Worm (Caenorhabditis elegans) whole organism, L2 larva: ENCODE results near the gene znf-474.

ENCODE experiments used
- C34F6.9 ChIP-seq: fragments of 150-350 bp; optimal IDR thresholded peaks from 2 replicates; lab custom pipeline; 2014; ENCODE audit warnings: missing biosample characterization, missing genetic modification characterization
- F13H6.1 ChIP-seq: sonication (generic microtip); optimal IDR thresholded peaks from 2 replicates; lab custom pipeline; 2016; ENCODE audit warnings: missing genetic modification characterization, missing compliant biosample characterization
- R02D3.7 ChIP-seq: fragments of 150-350 bp; optimal IDR thresholded peaks from 2 replicates; lab custom pipeline; 2014; ENCODE audit warnings: missing biosample characterization, missing genetic modification characterization
- ZK546.5 ChIP-seq: sonication (generic microtip); optimal IDR thresholded peaks from 2 replicates; lab custom pipeline; 2017; ENCODE audit warnings: missing biosample characterization, missing genetic modification characterization
- aly-2 ChIP-seq: fragments of 150-350 bp; optimal IDR thresholded peaks from 2 replicates; lab custom pipeline; 2014; ENCODE audit warnings: missing biosample characterization, missing genetic modification characterization
- blmp-1 ChIP-seq: sonication (generic microtip); optimal IDR thresholded peaks from 2 replicates; lab custom pipeline; 2017; ENCODE audit warnings: missing genetic modification characterization, mild to moderate bottlenecking, missing compliant biosample characterization, antibody characterized with exemption, moderate library complexity; ENCODE audit not compliant: insufficient read depth
- ceh-16 ChIP-seq: fragments of 150-350 bp; optimal IDR thresholded peaks from 2 replicates; lab custom pipeline; 2014; ENCODE audit warnings: missing biosample characterization, missing genetic modification characterization
- ceh-82 ChIP-seq: fragments of 150-350 bp; optimal IDR thresholded peaks from 2 replicates; lab custom pipeline; 2014; ENCODE audit warnings: missing biosample characterization, missing genetic modification characterization
- crh-2 ChIP-seq: sonication (generic microtip); optimal IDR thresholded peaks from 2 replicates; lab custom pipeline; 2017; ENCODE audit warnings: missing biosample characterization, missing genetic modification characterization
- egl-27 ChIP-seq: sonication (generic microtip); optimal IDR thresholded peaks from 3 replicates; lab custom pipeline; 2017; ENCODE audit warnings: missing biosample characterization, missing genetic modification reagents, missing genetic modification characterization
- elt-1 ChIP-seq: fragments of 150-350 bp; optimal IDR thresholded peaks from 2 replicates; lab custom pipeline; 2014; ENCODE audit warnings: missing biosample characterization, missing genetic modification characterization
- elt-3 ChIP-seq: sonication (generic microtip); optimal IDR thresholded peaks from 2 replicates; lab custom pipeline; 2017; ENCODE audit warnings: missing biosample characterization, missing genetic modification characterization
- fos-1 ChIP-seq: fragments of 150-350 bp; optimal IDR thresholded peaks from 2 replicates; lab custom pipeline; 2014; ENCODE audit warnings: missing biosample characterization, missing genetic modification characterization
- lin-11 ChIP-seq: fragments of 150-350 bp; sonication (generic microtip); optimal IDR thresholded peaks from 2 replicates; lab custom pipeline; 2014; ENCODE audit warnings: missing biosample characterization, missing genetic modification characterization, inconsistent platforms, mixed read lengths
- lin-13 ChIP-seq: fragments of 150-350 bp; optimal IDR thresholded peaks from 2 replicates; lab custom pipeline; 2014; ENCODE audit warnings: missing biosample characterization, missing genetic modification reagents, missing genetic modification characterization
- lin-39 ChIP-seq: fragments of 150-350 bp; optimal IDR thresholded peaks from 2 replicates; lab custom pipeline; 2014; ENCODE audit warnings: missing biosample characterization, missing genetic modification reagents, missing genetic modification characterization
- lsy-2 ChIP-seq, 2 experiments: fragments of 150-350 bp in 1 of 2; sonication (generic microtip) in 1 of 2; optimal IDR thresholded peaks; 2 replicates each; lab custom pipeline; 2014 to 2017; ENCODE audit warnings: missing biosample characterization in 2 of 2, missing genetic modification characterization in 2 of 2
- mab-5 ChIP-seq: fragments of 150-350 bp; optimal IDR thresholded peaks from 2 replicates; lab custom pipeline; 2014; ENCODE audit warnings: missing biosample characterization, missing genetic modification characterization
- mbf-1 ChIP-seq: sonication (generic microtip); optimal IDR thresholded peaks from 2 replicates; lab custom pipeline; 2017; ENCODE audit warnings: missing biosample characterization, missing genetic modification characterization
- mdl-1 ChIP-seq, 2 experiments: fragments of 150-350 bp in 1 of 2; sonication (generic microtip) in 1 of 2; optimal IDR thresholded peaks; 2 replicates each; lab custom pipeline; 2017; ENCODE audit warnings: missing biosample characterization in 2 of 2, missing genetic modification characterization in 2 of 2
- nhr-10 ChIP-seq: sonication (generic microtip); optimal IDR thresholded peaks from 2 replicates; lab custom pipeline; 2017; ENCODE audit warnings: missing biosample characterization, missing genetic modification characterization
- nhr-11 ChIP-seq: fragments of 150-350 bp; optimal IDR thresholded peaks from 2 replicates; lab custom pipeline; 2014; ENCODE audit warnings: missing biosample characterization, missing genetic modification characterization
- nhr-12 ChIP-seq: fragments of 150-350 bp; optimal IDR thresholded peaks from 2 replicates; lab custom pipeline; 2014; ENCODE audit warnings: missing biosample characterization, missing genetic modification characterization
- nhr-129 ChIP-seq: fragments of 150-350 bp; optimal IDR thresholded peaks from 2 replicates; lab custom pipeline; 2014; ENCODE audit warnings: missing biosample characterization, missing genetic modification characterization
- nhr-23 ChIP-seq: fragments of 150-350 bp; optimal IDR thresholded peaks from 2 replicates; lab custom pipeline; 2014; ENCODE audit warnings: missing biosample characterization, missing genetic modification reagents, missing genetic modification characterization
- nhr-237 ChIP-seq: fragments of 150-350 bp; optimal IDR thresholded peaks from 2 replicates; lab custom pipeline; 2014; ENCODE audit warnings: missing biosample characterization, missing genetic modification characterization
- nhr-25 ChIP-seq: fragments of 150-350 bp; sonication (generic microtip); optimal IDR thresholded peaks from 3 replicates; lab custom pipeline; 2014; ENCODE audit warnings: missing biosample characterization, missing genetic modification characterization
- nhr-77 ChIP-seq: fragments of 150-350 bp; optimal IDR thresholded peaks from 2 replicates; lab custom pipeline; 2014; ENCODE audit warnings: missing biosample characterization, missing genetic modification characterization
- peb-1 ChIP-seq: fragments of 150-350 bp; optimal IDR thresholded peaks from 2 replicates; lab custom pipeline; 2014; ENCODE audit warnings: missing biosample characterization, missing genetic modification characterization
- sem-4 ChIP-seq: fragments of 150-350 bp; optimal IDR thresholded peaks from 2 replicates; lab custom pipeline; 2014; ENCODE audit warnings: missing biosample characterization, missing genetic modification reagents, missing genetic modification characterization
- skn-1 ChIP-seq: sonication (generic microtip); optimal IDR thresholded peaks from 2 replicates; lab custom pipeline; 2017; ENCODE audit warnings: missing biosample characterization, missing genetic modification characterization
- sma-3 ChIP-seq: sonication (generic microtip); optimal IDR thresholded peaks from 2 replicates; lab custom pipeline; 2016; ENCODE audit warnings: missing genetic modification reagents, missing genetic modification characterization, missing compliant biosample characterization
- sma-9 ChIP-seq, 2 experiments: fragments of 150-350 bp in 1 of 2; sonication (generic microtip) in 1 of 2; optimal IDR thresholded peaks; 2 replicates each; lab custom pipeline; 2014 to 2016; ENCODE audit warnings: missing genetic modification characterization in 2 of 2, mild to moderate bottlenecking in 1 of 2, missing biosample characterization in 1 of 2, missing compliant biosample characterization in 1 of 2, missing genetic modification reagents in 1 of 2, moderate library complexity in 1 of 2
- snpc-4 ChIP-seq: fragments of 150-350 bp; optimal IDR thresholded peaks from 2 replicates; lab custom pipeline; 2014; ENCODE audit warnings: missing biosample characterization, missing genetic modification characterization
- unc-39 ChIP-seq: fragments of 150-350 bp; optimal IDR thresholded peaks from 2 replicates; lab custom pipeline; 2014; ENCODE audit warnings: missing biosample characterization, missing genetic modification characterization
- unc-62 ChIP-seq: fragments of 150-350 bp; optimal IDR thresholded peaks from 2 replicates; lab custom pipeline; 2014; ENCODE audit warnings: missing biosample characterization, missing genetic modification reagents, missing genetic modification characterization
- zag-1 ChIP-seq: fragments of 150-350 bp; optimal IDR thresholded peaks from 2 replicates; lab custom pipeline; 2014; ENCODE audit warnings: missing biosample characterization, missing genetic modification characterization
- ztf-1 ChIP-seq: fragments of 200-800 bp; sonication (Bioruptor generic); conservative IDR thresholded peaks from 2 replicates; pipeline ENCODE4 v1.3.6; 2022; ENCODE audit warnings: missing genetic modification characterization, missing compliant biosample characterization
- ztf-11 ChIP-seq: sonication (generic microtip); optimal IDR thresholded peaks from 2 replicates; lab custom pipeline; 2017; ENCODE audit warnings: missing biosample characterization, missing genetic modification characterization
- ztf-4 ChIP-seq: fragments of 150-350 bp; optimal IDR thresholded peaks from 2 replicates; lab custom pipeline; 2014; ENCODE audit warnings: missing biosample characterization, missing genetic modification characterization

Gene znf-474

DNA sequence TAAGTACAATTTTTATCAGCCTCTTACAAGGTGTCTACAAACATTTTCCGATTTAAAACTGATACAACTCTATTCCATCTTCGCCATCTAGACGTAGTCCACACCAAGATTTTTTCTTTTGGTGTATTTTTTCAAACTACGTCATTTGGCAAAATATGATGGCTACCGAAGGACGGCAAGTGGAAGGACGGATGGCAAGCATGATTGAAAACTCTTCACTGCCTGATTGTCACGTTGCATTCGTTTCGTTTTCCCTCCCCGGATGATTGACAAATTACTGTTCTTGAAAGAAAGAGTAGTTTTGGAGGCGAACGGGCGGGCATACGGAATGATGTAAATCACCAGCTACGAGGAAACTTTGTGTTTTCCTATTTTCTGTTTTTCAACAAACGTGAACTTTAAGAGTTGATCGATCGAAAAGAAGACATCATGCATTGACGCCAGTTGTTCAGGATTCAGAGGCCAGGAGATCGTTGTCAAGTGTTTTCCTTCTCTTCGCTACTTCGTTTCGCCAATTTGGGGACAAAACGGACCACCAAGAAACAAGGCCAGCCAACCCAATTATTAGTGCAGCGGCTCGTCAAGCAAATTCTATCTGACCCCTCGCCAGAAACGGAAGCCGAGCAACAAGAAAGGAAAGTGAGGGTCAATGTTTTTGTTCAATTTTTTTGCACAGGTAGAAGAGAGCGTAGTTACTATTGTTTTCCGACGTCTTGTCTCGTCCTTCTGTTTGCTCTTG is 28.8 kb downstream of the znf-474 start:
- TF ChIP-seq nhr-10 (no peak), ZK546.5 (tag; lab: Kevin White, UChicago) (no peak), skn-1 (no peak), lin-13 (GFP tag; lab: Kevin White, UChicago) (no peak), lin-11 (tag; lab: Kevin White, UChicago) (no peak), nhr-25 (tag; lab: Kevin White, UChicago) (peak; percentile 62), mab-5 (tag; lab: Kevin White, UChicago) (no peak), zag-1 (tag; lab: Kevin White, UChicago) (no peak), C34F6.9 (tag; lab: Kevin White, UChicago) (peak; percentile 13), lsy-2 (tag; optimal IDR thresholded peaks at IDR 0.05; lab: Kevin White, UChicago) (peak in 1 of 2 experiments; percentile 7), mdl-1 (tag; optimal IDR thresholded peaks at IDR 0.05; lab: Kevin White, UChicago) (no peak), F13H6.1 (no peak), egl-27 (tag; lab: Kevin White, UChicago) (no peak), R02D3.7 (tag; lab: Kevin White, UChicago) (no peak), nhr-11 (no peak), nhr-12 (tag; lab: Kevin White, UChicago) (no peak), nhr-23 (no peak), nhr-129 (tag; lab: Kevin White, UChicago) (no peak), snpc-4 (tag; lab: Kevin White, UChicago) (no peak), peb-1 (tag; lab: Kevin White, UChicago) (no peak), crh-2 (tag; lab: Kevin White, UChicago) (peak; percentile 5), ztf-4 (no peak), ceh-82 (tag; lab: Kevin White, UChicago) (no peak), mbf-1 (tag; lab: Kevin White, UChicago) (no peak), aly-2 (tag; lab: Kevin White, UChicago) (no peak), elt-1 (no peak), ztf-1 (GFP tag; lab: Robert Waterston, UW) (no peak), unc-39 (tag; lab: Kevin White, UChicago) (no peak), ceh-16 (no peak), sem-4 (peak; percentile 27), sma-3 (no peak), nhr-237 (no peak)

DNA sequence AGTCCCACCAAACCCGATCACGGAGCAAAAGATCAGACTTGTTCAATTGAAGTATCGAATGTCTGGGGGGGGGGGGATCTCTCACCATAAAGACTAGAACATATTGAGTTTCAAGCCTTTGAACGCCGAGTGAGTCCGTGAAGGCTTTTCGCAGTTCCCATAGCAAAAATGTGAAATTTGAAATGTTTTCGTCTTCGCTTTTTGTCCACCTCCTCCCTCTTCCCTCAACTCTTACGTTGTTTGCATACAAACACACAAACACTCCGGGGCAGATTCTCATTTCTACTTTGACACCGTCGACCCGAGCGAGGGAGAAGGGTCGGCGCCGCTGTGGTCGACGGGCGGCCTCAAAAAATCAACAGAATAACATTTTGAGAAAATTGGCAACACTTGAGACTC is 29.4 kb downstream of the znf-474 start:
- TF ChIP-seq unc-62 (GFP tag; lab: Kevin White, UChicago) (no peak), ztf-11 (tag; lab: Kevin White, UChicago) (no peak), snpc-4 (tag; lab: Kevin White, UChicago) (no peak), C34F6.9 (tag; lab: Kevin White, UChicago) (no peak), nhr-237 (no peak), nhr-77 (tag; lab: Kevin White, UChicago) (no peak), lin-13 (GFP tag; lab: Kevin White, UChicago) (no peak), blmp-1 (no peak), ceh-82 (tag; lab: Kevin White, UChicago) (no peak), mab-5 (tag; lab: Kevin White, UChicago) (no peak), nhr-11 (no peak), F13H6.1 (peak; percentile 75), unc-39 (tag; lab: Kevin White, UChicago) (no peak), nhr-129 (tag; lab: Kevin White, UChicago) (peak; percentile 3), sma-9 (GFP tag; optimal IDR thresholded peaks at IDR 0.05; lab: Kevin White, UChicago) (peak; percentile 58), sma-9 (tag; optimal IDR thresholded peaks at IDR 0.05; lab: Kevin White, UChicago) (no peak), sem-4 (no peak), elt-3 (no peak), zag-1 (tag; lab: Kevin White, UChicago) (no peak), skn-1 (no peak), nhr-10 (no peak), nhr-12 (tag; lab: Kevin White, UChicago) (no peak), lin-39 (tag; lab: Kevin White, UChicago) (no peak), fos-1 (tag; lab: Kevin White, UChicago) (no peak), ztf-1 (GFP tag; lab: Robert Waterston, UW) (no peak), ceh-16 (no peak)
